Fruit fly (Drosophila melanogaster) whole organism, prepupa: ENCODE data around the gene Rac1.

ENCODE experiments used
- CG10631 ChIP-seq: fragments of 200-800 bp; sonication (Bioruptor generic); optimal IDR thresholded peaks from 2 replicates; lab custom pipeline; 2016; ENCODE audit warnings: missing biosample characterization, missing genetic modification characterization
- CG11294 ChIP-seq: fragments of 200-800 bp; sonication (Bioruptor generic); IDR thresholded peaks from 2 replicates; pipeline ENCODE4 v1.3.6; 2022; ENCODE audit warnings: missing biosample characterization, missing genetic modification characterization
- CG11762 ChIP-seq: fragments of 200-800 bp; sonication (Bioruptor generic); optimal IDR thresholded peaks from 3 replicates; lab custom pipeline; 2016; ENCODE audit warnings: missing biosample characterization, missing genetic modification characterization; ENCODE audit not compliant: insufficient read depth
- CG11902 ChIP-seq: fragments of 200-800 bp; sonication (Bioruptor generic); optimal IDR thresholded peaks from 3 replicates; lab custom pipeline; 2016; ENCODE audit warnings: missing biosample characterization, missing genetic modification characterization
- CG15336 ChIP-seq: fragments of 200-800 bp; sonication (Bioruptor generic); IDR thresholded peaks from 2 replicates; pipeline ENCODE4 v1.3.6; 2022; ENCODE audit warnings: missing biosample characterization, missing genetic modification characterization
- CG1621 ChIP-seq: fragments of 200-800 bp; sonication (Bioruptor generic); optimal IDR thresholded peaks from 3 replicates; lab custom pipeline; 2018; ENCODE audit warnings: missing biosample characterization, mild to moderate bottlenecking, missing genetic modification characterization
- CG16779 ChIP-seq: fragments of 200-800 bp; sonication (Bioruptor generic); optimal IDR thresholded peaks from 3 replicates; lab custom pipeline; 2017; ENCODE audit warnings: missing biosample characterization, mild to moderate bottlenecking, missing genetic modification characterization
- CG3032 ChIP-seq: fragments of 200-800 bp; optimal IDR thresholded peaks from 2 replicates; lab custom pipeline; 2019; ENCODE audit warnings: missing biosample characterization, mild to moderate bottlenecking, missing genetic modification characterization, moderate library complexity
- CG31627 ChIP-seq: fragments of 200-800 bp; sonication (Bioruptor generic); optimal IDR thresholded peaks from 3 replicates; lab custom pipeline; 2016; ENCODE audit warnings: missing biosample characterization, missing genetic modification characterization
- CG32006 ChIP-seq: fragments of 200-800 bp; sonication (Bioruptor generic); optimal IDR thresholded peaks from 3 replicates; lab custom pipeline; 2017; ENCODE audit warnings: missing biosample characterization, mild to moderate bottlenecking, missing genetic modification characterization
- CG34406 ChIP-seq: fragments of 200-800 bp; sonication (Bioruptor generic); optimal IDR thresholded peaks from 3 replicates; lab custom pipeline; 2016; ENCODE audit warnings: missing biosample characterization, missing genetic modification characterization
- CG3919 ChIP-seq: fragments of 200-800 bp; sonication (Bioruptor generic); optimal IDR thresholded peaks from 3 replicates; lab custom pipeline; 2016; ENCODE audit warnings: missing biosample characterization, missing genetic modification characterization
- CG4318 ChIP-seq: fragments of 200-800 bp; sonication (Bioruptor generic); optimal IDR thresholded peaks from 3 replicates; lab custom pipeline; 2017; ENCODE audit warnings: missing biosample characterization, mild to moderate bottlenecking, missing genetic modification characterization
- CG6163 ChIP-seq: fragments of 200-800 bp; sonication (Bioruptor generic); IDR thresholded peaks from 3 replicates; pipeline ENCODE4 v1.3.6; 2022; ENCODE audit warnings: missing biosample characterization, missing genetic modification characterization
- CG6792 ChIP-seq: fragments of 200-800 bp; sonication (Bioruptor generic); optimal IDR thresholded peaks from 3 replicates; lab custom pipeline; 2016; ENCODE audit warnings: missing biosample characterization, missing genetic modification characterization
- CG6808 ChIP-seq: fragments of 200-800 bp; sonication (Bioruptor generic); optimal IDR thresholded peaks from 3 replicates; lab custom pipeline; 2017; ENCODE audit warnings: missing biosample characterization, missing genetic modification characterization, mild to moderate bottlenecking, moderate library complexity, missing genetic modification reagents
- CG6854 ChIP-seq: fragments of 200-800 bp; sonication (Bioruptor generic); optimal IDR thresholded peaks from 2 replicates; lab custom pipeline; 2017; ENCODE audit warnings: missing biosample characterization, mild to moderate bottlenecking, missing genetic modification characterization
- CG7368 ChIP-seq: fragments of 200-800 bp; sonication (Bioruptor generic); optimal IDR thresholded peaks from 3 replicates; lab custom pipeline; 2016; ENCODE audit warnings: missing biosample characterization, missing genetic modification characterization
- CG8119 ChIP-seq: fragments of 200-800 bp; sonication (Bioruptor generic); IDR thresholded peaks from 3 replicates; pipeline ENCODE4 v1.3.6; 2022; ENCODE audit warnings: missing biosample characterization, missing genetic modification characterization
- CG8319 ChIP-seq: fragments of 200-800 bp; sonication (Bioruptor generic); optimal IDR thresholded peaks from 3 replicates; lab custom pipeline; 2016; ENCODE audit warnings: missing biosample characterization, missing genetic modification characterization
- CG8632 ChIP-seq: fragments of 200-800 bp; sonication (Bioruptor generic); optimal IDR thresholded peaks from 3 replicates; lab custom pipeline; 2016; ENCODE audit warnings: missing biosample characterization, missing genetic modification characterization
- CG9139 ChIP-seq: fragments of 200-800 bp; sonication (Bioruptor generic); optimal IDR thresholded peaks from 3 replicates; lab custom pipeline; 2017; ENCODE audit warnings: missing biosample characterization, mild to moderate bottlenecking, missing genetic modification characterization
- Eip75B ChIP-seq: fragments of 200-800 bp; sonication (Bioruptor generic); optimal IDR thresholded peaks from 3 replicates; lab custom pipeline; 2016; ENCODE audit warnings: missing biosample characterization, missing genetic modification characterization
- Eip78C ChIP-seq: fragments of 200-800 bp; sonication (Bioruptor generic); peaks from one replicate; lab custom pipeline; 2016; ENCODE audit warnings: missing biosample characterization, missing genetic modification characterization
- Eip93F ChIP-seq: fragments of 200-800 bp; sonication (Bioruptor generic); optimal IDR thresholded peaks from 2 replicates; lab custom pipeline; 2016; ENCODE audit warnings: missing biosample characterization, mild to moderate bottlenecking, missing genetic modification characterization
- Ets21C ChIP-seq: fragments of 200-800 bp; sonication (Bioruptor generic); optimal IDR thresholded peaks from 3 replicates; lab custom pipeline; 2016; ENCODE audit warnings: missing biosample characterization, missing genetic modification characterization
- Ets96B ChIP-seq: fragments of 200-800 bp; optimal IDR thresholded peaks from 2 replicates; lab custom pipeline; 2019; ENCODE audit warnings: missing biosample characterization, mild to moderate bottlenecking, missing genetic modification characterization, moderate library complexity
- Gug ChIP-seq: fragments of 200-800 bp; sonication (Bioruptor generic); IDR thresholded peaks from 2 replicates; pipeline ENCODE4 v1.3.6; 2022; ENCODE audit warnings: missing biosample characterization, missing genetic modification characterization
- Hr38 ChIP-seq: sonication (Bioruptor generic); optimal IDR thresholded peaks from 2 replicates; lab custom pipeline; 2016; ENCODE audit warnings: missing biosample characterization, missing genetic modification characterization
- Hr39 ChIP-seq: fragments of 200-800 bp; sonication (Bioruptor generic); optimal IDR thresholded peaks from 2 replicates; lab custom pipeline; 2016; ENCODE audit warnings: missing biosample characterization, missing genetic modification characterization
- Lpt ChIP-seq: fragments of 200-800 bp; sonication (Bioruptor generic); optimal IDR thresholded peaks from 3 replicates; lab custom pipeline; 2016; ENCODE audit warnings: missing biosample characterization, missing genetic modification characterization
- Met ChIP-seq: fragments of 200-800 bp; sonication (Bioruptor generic); optimal IDR thresholded peaks from 3 replicates; lab custom pipeline; 2016; ENCODE audit warnings: missing biosample characterization, missing genetic modification characterization
- OdsH ChIP-seq: fragments of 200-800 bp; sonication (Bioruptor generic); optimal IDR thresholded peaks from 3 replicates; lab custom pipeline; 2016; ENCODE audit warnings: missing biosample characterization, missing genetic modification characterization
- Smox ChIP-seq: fragments of 200-800 bp; sonication (Bioruptor generic); optimal IDR thresholded peaks from 3 replicates; lab custom pipeline; 2016; ENCODE audit warnings: missing biosample characterization, missing genetic modification characterization
- Sox102F ChIP-seq: fragments of 200-800 bp; sonication (Bioruptor generic); optimal IDR thresholded peaks from 2 replicates; lab custom pipeline; 2016; ENCODE audit warnings: missing biosample characterization, mild to moderate bottlenecking, missing genetic modification characterization
- Sox14 ChIP-seq: fragments of 200-800 bp; sonication (Bioruptor generic); optimal IDR thresholded peaks from 3 replicates; lab custom pipeline; 2016; ENCODE audit warnings: missing biosample characterization, missing genetic modification characterization
- achi ChIP-seq: fragments of 200-800 bp; sonication (Bioruptor generic); optimal IDR thresholded peaks from 3 replicates; lab custom pipeline; 2016; ENCODE audit warnings: missing biosample characterization, missing genetic modification characterization
- acj6 ChIP-seq: fragments of 200-800 bp; sonication (Bioruptor generic); optimal IDR thresholded peaks from 3 replicates; lab custom pipeline; 2016; ENCODE audit warnings: missing biosample characterization, missing genetic modification characterization
- cyc ChIP-seq: fragments of 200-800 bp; sonication (Bioruptor generic); optimal IDR thresholded peaks from 3 replicates; lab custom pipeline; 2016; ENCODE audit warnings: missing biosample characterization, missing genetic modification characterization
- dac ChIP-seq: fragments of 200-800 bp; sonication (Bioruptor generic); optimal IDR thresholded peaks from 2 replicates; lab custom pipeline; 2017; ENCODE audit warnings: missing biosample characterization, mild to moderate bottlenecking, missing genetic modification characterization
- eg ChIP-seq: fragments of 200-800 bp; sonication (Bioruptor generic); IDR thresholded peaks from 3 replicates; pipeline ENCODE4 v1.3.6; 2022; ENCODE audit warnings: missing biosample characterization, missing genetic modification characterization
- esn ChIP-seq: fragments of 200-800 bp; sonication (Bioruptor generic); optimal IDR thresholded peaks from 2 replicates; lab custom pipeline; 2016; ENCODE audit warnings: missing biosample characterization, mild to moderate bottlenecking, missing genetic modification characterization, moderate library complexity
- fd59A ChIP-seq: fragments of 200-800 bp; sonication (Bioruptor generic); optimal IDR thresholded peaks from 2 replicates; lab custom pipeline; 2017; ENCODE audit warnings: missing biosample characterization, mild to moderate bottlenecking, missing genetic modification characterization, missing genetic modification reagents
- fd85E ChIP-seq: fragments of 200-800 bp; sonication (Bioruptor generic); optimal IDR thresholded peaks from 3 replicates; lab custom pipeline; 2016; ENCODE audit warnings: missing biosample characterization, missing genetic modification characterization
- fkh ChIP-seq: fragments of 200-800 bp; sonication (Bioruptor generic); optimal IDR thresholded peaks from 3 replicates; lab custom pipeline; 2017; ENCODE audit warnings: missing biosample characterization, mild to moderate bottlenecking, missing genetic modification characterization, moderate library complexity
- net ChIP-seq: fragments of 200-800 bp; sonication (Bioruptor generic); optimal IDR thresholded peaks from 3 replicates; lab custom pipeline; 2016; ENCODE audit warnings: missing biosample characterization, missing genetic modification characterization
- pdm3 ChIP-seq: fragments of 200-800 bp; sonication (Bioruptor generic); optimal IDR thresholded peaks from 3 replicates; lab custom pipeline; 2016; ENCODE audit warnings: missing biosample characterization, missing genetic modification characterization
- salr ChIP-seq, 2 experiments: fragments of 200-800 bp; sonication (Bioruptor generic); optimal IDR thresholded peaks; 3 replicates each; lab custom pipeline; 2016 to 2018; ENCODE audit warnings: missing biosample characterization in 2 of 2, missing genetic modification characterization in 2 of 2, mild to moderate bottlenecking in 1 of 2
- spab ChIP-seq: fragments of 200-800 bp; sonication (Bioruptor generic); optimal IDR thresholded peaks from 2 replicates; lab custom pipeline; 2017; ENCODE audit warnings: missing biosample characterization, mild to moderate bottlenecking, missing genetic modification characterization, missing genetic modification reagents
- ss ChIP-seq, 2 experiments: fragments of 200-800 bp; sonication (Bioruptor generic); optimal IDR thresholded peaks; 2 replicates in 1 of 2; 3 replicates in 1 of 2; lab custom pipeline; 2017 to 2018; ENCODE audit warnings: mild to moderate bottlenecking in 2 of 2, missing biosample characterization in 2 of 2, missing genetic modification characterization in 2 of 2, moderate library complexity in 1 of 2
- svp ChIP-seq: fragments of 200-800 bp; sonication (Bioruptor generic); peaks from one replicate; lab custom pipeline; 2016; ENCODE audit warnings: missing biosample characterization, missing genetic modification characterization
- topi ChIP-seq: fragments of 200-800 bp; sonication (Bioruptor generic); optimal IDR thresholded peaks from 3 replicates; lab custom pipeline; 2016; ENCODE audit warnings: missing biosample characterization, missing genetic modification characterization
- vri ChIP-seq: fragments of 200-800 bp; sonication (Bioruptor generic); optimal IDR thresholded peaks from 3 replicates; lab custom pipeline; 2016; ENCODE audit warnings: missing biosample characterization, mild to moderate bottlenecking, missing genetic modification characterization

Gene Rac1

dm6 chr3L:1342133-1342580 lies 39.7 kb upstream of the Rac1 start, which contains the start of gene indra:
Gene indra (minus strand): TSS chr3L:1342403.
- TF ChIP-seq CG15336 (GFP tag; lab: Robert Waterston, UW) = no peak
- no peak for TF ChIP-seq spab (GFP tag; lab: Kevin White, UChicago)
- TF ChIP-seq fkh = peak; percentile 43
- TF ChIP-seq CG11902 (GFP tag; lab: Kevin White, UChicago) = peak; percentile 47
- TF ChIP-seq Eip75B (GFP tag; lab: Kevin White, UChicago) = no peak
- TF ChIP-seq vri (GFP tag; lab: Kevin White, UChicago) = peak; percentile 94
- TF ChIP-seq achi (GFP tag; lab: Kevin White, UChicago) = no peak
- no peak for TF ChIP-seq Ets21C (GFP tag; lab: Kevin White, UChicago)
- peak; percentile 66 for TF ChIP-seq cyc (GFP tag; lab: Kevin White, UChicago)
- TF ChIP-seq esn = peak; percentile 76
- no peak for TF ChIP-seq pdm3 (GFP tag; lab: Kevin White, UChicago)
- TF ChIP-seq CG32006 = no peak
- no peak for TF ChIP-seq OdsH (GFP tag; lab: Kevin White, UChicago)
- TF ChIP-seq Hr38 (GFP tag; lab: Kevin White, UChicago) = no peak
- TF ChIP-seq CG1621 = no peak
- TF ChIP-seq Eip78C (GFP tag; lab: Kevin White, UChicago) = peak; percentile 71
- no peak for TF ChIP-seq salr (GFP tag; optimal IDR thresholded peaks at IDR 0.05; lab: Kevin White, UChicago)
- no peak for TF ChIP-seq fd59A (GFP tag; lab: Kevin White, UChicago)
- TF ChIP-seq CG16779 (tag; lab: Kevin White, UChicago) = no peak
- no peak for TF ChIP-seq Eip93F (GFP tag; lab: Kevin White, UChicago)
- TF ChIP-seq eg (GFP tag; lab: Robert Waterston, UW) = peak; percentile 48; the same call in 2 of the 3 replicates
- no peak for TF ChIP-seq Met (GFP tag; lab: Kevin White, UChicago)
- no peak for TF ChIP-seq Sox102F
- TF ChIP-seq ss (GFP tag; optimal IDR thresholded peaks at IDR 0.05; lab: Kevin White, UChicago) = peak in 1 of 2 experiments; percentile 11
- no peak for TF ChIP-seq fd85E (GFP tag; lab: Kevin White, UChicago)
- no peak for TF ChIP-seq acj6 (GFP tag; lab: Kevin White, UChicago)
- TF ChIP-seq CG11294 (GFP tag; lab: Robert Waterston, UW) = 0 out of 2 replicates have a peak, but pooled peaks have one; percentile 36
- no peak for TF ChIP-seq CG6808
- no peak for TF ChIP-seq CG34406
- TF ChIP-seq CG7368 (GFP tag; lab: Kevin White, UChicago) = no peak
- TF ChIP-seq CG3919 (GFP tag; lab: Kevin White, UChicago) = no peak
- peak; percentile 77 for TF ChIP-seq CG31627 (GFP tag; lab: Kevin White, UChicago)
- peak; percentile 47 for TF ChIP-seq Ets96B
- TF ChIP-seq topi = no peak
- no peak for TF ChIP-seq net (GFP tag; lab: Kevin White, UChicago)
- TF ChIP-seq CG6854 (GFP tag; lab: Kevin White, UChicago) = no peak
- TF ChIP-seq Lpt (GFP tag; lab: Kevin White, UChicago) = no peak
- peak; percentile 7 for TF ChIP-seq CG11762 (GFP tag; lab: Kevin White, UChicago)
- TF ChIP-seq CG10631 = no peak
- peak; percentile 70 for TF ChIP-seq svp (GFP tag; lab: Kevin White, UChicago)
- TF ChIP-seq CG9139 (GFP tag; lab: Kevin White, UChicago) = no peak
- no peak for TF ChIP-seq dac (GFP tag; lab: Kevin White, UChicago)
- peak; percentile 48; the same call in 1 of the 3 replicates for TF ChIP-seq CG6163 (GFP tag; lab: Robert Waterston, UW)
- TF ChIP-seq CG8319 (GFP tag; lab: Kevin White, UChicago) = no peak
- TF ChIP-seq CG6792 (GFP tag; lab: Kevin White, UChicago) = peak; percentile 46
- peak; percentile 66 for TF ChIP-seq Sox14 (GFP tag; lab: Kevin White, UChicago)
- TF ChIP-seq CG8632 (GFP tag; lab: Kevin White, UChicago) = no peak
- no peak for TF ChIP-seq Smox (GFP tag; lab: Kevin White, UChicago)
- TF ChIP-seq CG8119 = 0 out of 3 replicates have a peak, but pooled peaks have one; percentile 28
- no peak for TF ChIP-seq Hr39
- TF ChIP-seq Gug = 0 out of 2 replicates have a peak, but pooled peaks have one; percentile 26
- TF ChIP-seq CG4318 (GFP tag; lab: Kevin White, UChicago) = no peak
- TF ChIP-seq CG3032 = peak; percentile 49
